Worm (Caenorhabditis elegans) whole organism, L4 larva: Measurements from ENCODE around the gene F54D5.24.

Experiments
- F26F4.8 ChIP-seq: fragments of 200-800 bp; sonication (Bioruptor generic); conservative IDR thresholded peaks from 2 replicates; pipeline ENCODE4 v1.3.6; 2022; ENCODE audit warnings: missing genetic modification characterization, missing compliant biosample characterization
- F49E8.2 ChIP-seq: sonication (generic microtip); optimal IDR thresholded peaks from 2 replicates; lab custom pipeline; 2016; ENCODE audit warnings: missing compliant biosample characterization, mild to moderate bottlenecking, missing genetic modification characterization, borderline replicate concordance
- R02D3.7 ChIP-seq: fragments of 150-350 bp; sonication (generic microtip); optimal IDR thresholded peaks from 3 replicates; lab custom pipeline; 2014; ENCODE audit warnings: missing biosample characterization, missing genetic modification characterization
- Y48G9A.11 ChIP-seq: fragments of 200-800 bp; sonication (Bioruptor generic); IDR thresholded peaks from 2 replicates; pipeline ENCODE4 v1.3.6; 2022; ENCODE audit warnings: missing genetic modification reagents, missing genetic modification characterization, missing compliant biosample characterization
- Y75B8A.6 ChIP-seq: fragments of 200-800 bp; sonication (Bioruptor generic); IDR thresholded peaks from 2 replicates; pipeline ENCODE4 v1.3.6; 2022; ENCODE audit warnings: missing genetic modification reagents, missing genetic modification characterization, missing compliant biosample characterization
- ZK337.2 ChIP-seq: fragments of 200-800 bp; sonication (Bioruptor generic); IDR thresholded peaks from 2 replicates; pipeline ENCODE4 v1.3.6; 2022; ENCODE audit warnings: missing genetic modification reagents, missing genetic modification characterization, missing compliant biosample characterization
- ZK546.5 ChIP-seq, 2 experiments: sonication (generic microtip); optimal IDR thresholded peaks; 2 replicates each; lab custom pipeline; 2017; ENCODE audit warnings: missing biosample characterization in 2 of 2, missing genetic modification characterization in 2 of 2
- ama-1 ChIP-seq: fragments of 150-350 bp; optimal IDR thresholded peaks from 2 replicates; lab custom pipeline; 2014; ENCODE audit warnings: inconsistent platforms, mixed read lengths
- arid-1 ChIP-seq: fragments of 200-800 bp; sonication (Bioruptor generic); conservative IDR thresholded peaks from 2 replicates; pipeline ENCODE4 v1.3.6; 2022; ENCODE audit warnings: missing genetic modification reagents, missing genetic modification characterization, missing compliant biosample characterization
- attf-4 ChIP-seq: sonication (generic microtip); optimal IDR thresholded peaks from 3 replicates; lab custom pipeline; 2017; ENCODE audit warnings: missing biosample characterization, missing genetic modification characterization
- ceh-28 ChIP-seq: fragments of 150-350 bp; optimal IDR thresholded peaks from 2 replicates; lab custom pipeline; 2014; ENCODE audit warnings: missing biosample characterization, missing genetic modification reagents, missing genetic modification characterization
- ces-1 ChIP-seq: fragments of 150-350 bp; sonication (generic microtip); optimal IDR thresholded peaks from 4 replicates; lab custom pipeline; 2014; ENCODE audit warnings: missing biosample characterization, missing genetic modification reagents, missing genetic modification characterization
- ctbp-1 ChIP-seq: fragments of 200-800 bp; sonication (Bioruptor generic); IDR thresholded peaks from 2 replicates; pipeline ENCODE4 v1.3.6; 2022; ENCODE audit warnings: missing genetic modification reagents, missing genetic modification characterization, missing compliant biosample characterization
- daf-16 ChIP-seq, 3 experiments: sonication (generic microtip); optimal IDR thresholded peaks; 2 replicates each; lab custom pipeline; 2016 to 2017; ENCODE audit warnings: missing genetic modification characterization in 3 of 3, missing genetic modification reagents in 3 of 3, mild to moderate bottlenecking in 2 of 3, missing compliant biosample characterization in 2 of 3, missing biosample characterization in 1 of 3, moderate library complexity in 1 of 3
- dmd-6 ChIP-seq: fragments of 200-800 bp; sonication (Bioruptor generic); IDR thresholded peaks from 2 replicates; pipeline ENCODE4 v1.3.6; 2022; ENCODE audit warnings: missing genetic modification reagents, missing genetic modification characterization, missing compliant biosample characterization
- dmd-8 ChIP-seq: fragments of 200-800 bp; sonication (Bioruptor generic); IDR thresholded peaks from 2 replicates; pipeline ENCODE4 v1.3.6; 2022; ENCODE audit warnings: missing genetic modification characterization, missing compliant biosample characterization
- dpl-1 ChIP-seq: fragments of 150-350 bp; optimal IDR thresholded peaks from 2 replicates; lab custom pipeline; 2014; ENCODE audit warnings: missing biosample characterization, missing genetic modification reagents, missing genetic modification characterization
- dve-1 ChIP-seq: sonication (generic microtip); optimal IDR thresholded peaks from 2 replicates; lab custom pipeline; 2017; ENCODE audit warnings: antibody characterized with exemption, mild to moderate bottlenecking, missing genetic modification characterization, missing compliant biosample characterization; ENCODE audit not compliant: insufficient read depth
- egl-27 ChIP-seq: sonication (generic microtip); optimal IDR thresholded peaks from 3 replicates; lab custom pipeline; 2017; ENCODE audit warnings: missing biosample characterization, missing genetic modification reagents, missing genetic modification characterization
- gei-8 ChIP-seq: fragments of 200-800 bp; sonication (Bioruptor generic); optimal IDR thresholded peaks from 2 replicates; lab custom pipeline; 2018; ENCODE audit warnings: mild to moderate bottlenecking, missing genetic modification characterization, missing compliant biosample characterization
- hlh-11 ChIP-seq: fragments of 200-800 bp; sonication (Bioruptor generic); optimal IDR thresholded peaks from 2 replicates; lab custom pipeline; 2018; ENCODE audit warnings: mild to moderate bottlenecking, missing genetic modification characterization, missing compliant biosample characterization
- hlh-30 ChIP-seq: sonication (generic microtip); optimal IDR thresholded peaks from 2 replicates; lab custom pipeline; 2017; ENCODE audit warnings: antibody characterized with exemption, mild to moderate bottlenecking, missing genetic modification characterization, missing compliant biosample characterization; ENCODE audit not compliant: insufficient read depth
- jun-1 ChIP-seq: fragments of 150-350 bp; optimal IDR thresholded peaks from 2 replicates; lab custom pipeline; 2014; ENCODE audit warnings: missing biosample characterization, missing genetic modification reagents, missing genetic modification characterization
- lim-7 ChIP-seq: fragments of 200-800 bp; sonication (Bioruptor generic); IDR thresholded peaks from 2 replicates; pipeline ENCODE4 v1.3.6; 2022; ENCODE audit warnings: missing genetic modification characterization, missing compliant biosample characterization
- lin-38 ChIP-seq: fragments of 200-800 bp; sonication (Bioruptor generic); IDR thresholded peaks from 2 replicates; pipeline ENCODE4 v1.3.6; 2022; ENCODE audit warnings: missing genetic modification reagents, missing genetic modification characterization, missing compliant biosample characterization
- lsy-2 ChIP-seq, 2 experiments: fragments of 150-350 bp in 1 of 2; sonication (generic microtip) in 1 of 2; optimal IDR thresholded peaks; 2 replicates each; lab custom pipeline; 2014 to 2017; ENCODE audit warnings: missing biosample characterization in 2 of 2, missing genetic modification characterization in 2 of 2
- madf-9 ChIP-seq: fragments of 200-800 bp; sonication (Bioruptor generic); conservative IDR thresholded peaks from 2 replicates; pipeline ENCODE4 v1.3.6; 2022; ENCODE audit warnings: missing genetic modification reagents, missing genetic modification characterization, missing compliant biosample characterization
- mdl-1 ChIP-seq, 2 experiments: fragments of 150-350 bp in 1 of 2; sonication (generic microtip) in 1 of 2; optimal IDR thresholded peaks; 2 replicates each; lab custom pipeline; 2014 to 2017; ENCODE audit warnings: missing biosample characterization in 2 of 2, missing genetic modification characterization in 2 of 2
- mdt-29 ChIP-seq: fragments of 200-800 bp; sonication (Bioruptor generic); IDR thresholded peaks from 2 replicates; pipeline ENCODE4 v1.3.6; 2022; ENCODE audit warnings: missing genetic modification reagents, missing genetic modification characterization, missing compliant biosample characterization
- mes-2 ChIP-seq: sonication (generic microtip); optimal IDR thresholded peaks from 2 replicates; lab custom pipeline; 2016; ENCODE audit warnings: missing genotype, mild to moderate bottlenecking, missing genetic modification characterization, missing compliant biosample characterization; ENCODE audit not compliant: poor library complexity, severe bottlenecking
- nhr-102 ChIP-seq: sonication (generic microtip); optimal IDR thresholded peaks from 2 replicates; lab custom pipeline; 2016; ENCODE audit warnings: mild to moderate bottlenecking, missing genetic modification characterization, moderate library complexity, missing compliant biosample characterization
- nhr-11 ChIP-seq: fragments of 150-350 bp; optimal IDR thresholded peaks from 2 replicates; lab custom pipeline; 2014; ENCODE audit warnings: missing biosample characterization, missing genetic modification characterization
- nhr-41 ChIP-seq: fragments of 200-800 bp; sonication (Bioruptor generic); IDR thresholded peaks from 2 replicates; pipeline ENCODE4 v1.3.6; 2022; ENCODE audit warnings: missing genetic modification reagents, missing genetic modification characterization, missing compliant biosample characterization
- nhr-48 ChIP-seq: sonication (generic microtip); optimal IDR thresholded peaks from 2 replicates; lab custom pipeline; 2016; ENCODE audit warnings: mild to moderate bottlenecking, missing genetic modification characterization, missing compliant biosample characterization
- nhr-6 ChIP-seq: fragments of 150-350 bp; optimal IDR thresholded peaks from 2 replicates; lab custom pipeline; 2014; ENCODE audit warnings: missing biosample characterization, missing genetic modification characterization
- nhr-77 ChIP-seq: fragments of 150-350 bp; optimal IDR thresholded peaks from 2 replicates; lab custom pipeline; 2014; ENCODE audit warnings: missing biosample characterization, missing genetic modification characterization
- pqm-1 ChIP-seq: sonication (generic microtip); optimal IDR thresholded peaks from 2 replicates; lab custom pipeline; 2017; ENCODE audit warnings: missing biosample characterization, missing genetic modification characterization
- set-16 ChIP-seq: fragments of 200-800 bp; sonication (Bioruptor generic); IDR thresholded peaks from 2 replicates; pipeline ENCODE4 v1.3.6; 2022; ENCODE audit warnings: missing genetic modification reagents, missing genetic modification characterization, missing compliant biosample characterization
- snpc-1.2 ChIP-seq: fragments of 200-800 bp; sonication (Bioruptor generic); IDR thresholded peaks from 2 replicates; pipeline ENCODE4 v1.3.6; 2022; ENCODE audit warnings: missing genetic modification reagents, missing genetic modification characterization, missing compliant biosample characterization
- spr-1 ChIP-seq: sonication (generic microtip); optimal IDR thresholded peaks from 2 replicates; lab custom pipeline; 2016; ENCODE audit warnings: mild to moderate bottlenecking, missing genetic modification characterization, missing compliant biosample characterization
- tag-97 ChIP-seq: fragments of 200-800 bp; sonication (Bioruptor generic); IDR thresholded peaks from 2 replicates; pipeline ENCODE4 v1.3.6; 2022; ENCODE audit warnings: missing genetic modification characterization, missing compliant biosample characterization
- unc-130 ChIP-seq: sonication (generic microtip); optimal IDR thresholded peaks from 2 replicates; lab custom pipeline; 2016; ENCODE audit warnings: missing genetic modification reagents, missing genetic modification characterization, missing compliant biosample characterization
- unc-62 ChIP-seq, 3 experiments: fragments of 150-350 bp in 1 of 3; sonication (generic microtip); optimal IDR thresholded peaks in 2 of 3; peaks in 1 of 3; 1 replicate in 1 of 3; 2 replicates in 2 of 3; lab custom pipeline; 2014 to 2017; ENCODE audit warnings: missing biosample characterization in 3 of 3, missing genetic modification characterization in 3 of 3, missing genetic modification reagents in 3 of 3, missing genotype in 1 of 3
- zip-2 ChIP-seq: fragments of 150-350 bp; optimal IDR thresholded peaks from 2 replicates; lab custom pipeline; 2014; ENCODE audit warnings: missing biosample characterization, missing genetic modification characterization

F54D5.24 gene

ce11 chrII:11595368-11595996 lies 39.7 kb downstream of the F54D5.24 start, which contains the start of gene gfat-1:
Gene gfat-1, minus strand, starts transcription at chrII:11595418.
- TF ChIP-seq arid-1 (GFP tag; lab: Robert Waterston, UW) = no peak
- peak; percentile 32 for TF ChIP-seq set-16 (GFP tag; lab: Robert Waterston, UW)
- TF ChIP-seq madf-9 (GFP tag; lab: Robert Waterston, UW) = no peak
- TF ChIP-seq egl-27 (tag; lab: Kevin White, UChicago) = no peak
- TF ChIP-seq unc-62 (GFP tag; optimal IDR thresholded peaks at IDR 0.05 in 1 of 2; lab: Kevin White, UChicago) = no peak
- no peak for TF ChIP-seq unc-62 (tag; optimal IDR thresholded peaks at IDR 0.05; lab: Kevin White, UChicago)
- no peak for TF ChIP-seq ZK337.2 (GFP tag; lab: Robert Waterston, UW)
- TF ChIP-seq hlh-30 = peak; percentile 57
- TF ChIP-seq lin-38 (GFP tag; lab: Robert Waterston, UW) = peak; percentile 16; the same call in 1 of the 2 replicates
- 0 out of 2 replicates have a peak, but pooled peaks have one; percentile 8 for TF ChIP-seq lim-7 (GFP tag; lab: Robert Waterston, UW)
- TF ChIP-seq F49E8.2 (tag; lab: Kevin White, UChicago) = no peak
- peak; percentile 37 to 89 for TF ChIP-seq mdl-1 (tag; optimal IDR thresholded peaks at IDR 0.05; lab: Kevin White, UChicago)
- no peak for TF ChIP-seq spr-1 (tag; lab: Kevin White, UChicago)
- TF ChIP-seq gei-8 = no peak
- TF ChIP-seq nhr-102 (tag; lab: Kevin White, UChicago) = no peak
- TF ChIP-seq nhr-6 (tag; lab: Kevin White, UChicago) = peak; percentile 21
- TF ChIP-seq dpl-1 (GFP tag; lab: Kevin White, UChicago) = peak; percentile 9
- TF ChIP-seq F26F4.8 = no peak
- no peak for TF ChIP-seq nhr-11
- TF ChIP-seq attf-4 (tag; lab: Kevin White, UChicago) = no peak
- TF ChIP-seq ceh-28 (tag; lab: Kevin White, UChicago) = no peak
- peak in 1 of 2 experiments; percentile 17 for TF ChIP-seq lsy-2 (tag; optimal IDR thresholded peaks at IDR 0.05; lab: Kevin White, UChicago)
- no peak for TF ChIP-seq Y75B8A.6 (GFP tag; lab: Robert Waterston, UW)
- TF ChIP-seq mes-2 (tag; lab: Kevin White, UChicago) = peak; percentile 43
- 0 out of 2 replicates have a peak, but pooled peaks have one; percentile 34 for TF ChIP-seq ctbp-1 (GFP tag; lab: Robert Waterston, UW)

- TF ChIP-seq nhr-41 = no peak
- TF ChIP-seq mdt-29 = 0 out of 2 replicates have a peak, but pooled peaks have one; percentile 23
- TF ChIP-seq nhr-48 (tag; lab: Kevin White, UChicago) = peak; percentile 41
- TF ChIP-seq lsy-2 (tag; optimal IDR thresholded peaks at IDR 0.05; lab: Kevin White, UChicago) = peak in 1 of 2 experiments; percentile 36
- peak; percentile 11 for TF ChIP-seq unc-130 (GFP tag; lab: Kevin White, UChicago)
- TF ChIP-seq dmd-6 = peak; percentile 45; the same call in 1 of the 2 replicates
- TF ChIP-seq F49E8.2 (tag; lab: Kevin White, UChicago) = peak; percentile 71
- no peak for TF ChIP-seq ama-1 (lab: Kevin White, UChicago)
- no peak for TF ChIP-seq R02D3.7 (tag; lab: Kevin White, UChicago)
- TF ChIP-seq pqm-1 (tag; lab: Kevin White, UChicago) = peak; percentile 4
- TF ChIP-seq daf-16 (GFP tag; optimal IDR thresholded peaks at IDR 0.05; lab: Kevin White, UChicago) = no peak
- TF ChIP-seq daf-16 (tag; optimal IDR thresholded peaks at IDR 0.05; lab: Kevin White, UChicago) = peak; percentile 54
- TF ChIP-seq ZK546.5 (tag; optimal IDR thresholded peaks at IDR 0.05; lab: Kevin White, UChicago) = no peak
- no peak for TF ChIP-seq zip-2 (tag; lab: Kevin White, UChicago)
- no peak for TF ChIP-seq ces-1 (GFP tag; lab: Kevin White, UChicago)
- peak; percentile 63 for TF ChIP-seq lin-38 (GFP tag; lab: Robert Waterston, UW)
- peak; percentile 29 for TF ChIP-seq hlh-11 (tag; lab: Kevin White, UChicago)
- 0 out of 2 replicates have a peak, but pooled peaks have one; percentile 22 for TF ChIP-seq Y48G9A.11 (GFP tag; lab: Robert Waterston, UW)
- TF ChIP-seq tag-97 (GFP tag; lab: Robert Waterston, UW) = no peak
- TF ChIP-seq dmd-8 (GFP tag; lab: Robert Waterston, UW) = no peak
- TF ChIP-seq nhr-77 (tag; lab: Kevin White, UChicago) = no peak
- no peak for TF ChIP-seq jun-1 (tag; lab: Kevin White, UChicago)
- 0 out of 2 replicates have a peak, but pooled peaks have one; percentile 23 for TF ChIP-seq snpc-1.2 (GFP tag; lab: Robert Waterston, UW)
- peak; percentile 4 for TF ChIP-seq dve-1
- TF ChIP-seq, all 104 proteins: peak for 13
Observed at ce11 chrII:11596157-11596740, 40.5 kb downstream of the F54D5.24 start.
